Worm (Caenorhabditis elegans) whole organism, mixed stage, embryonic: ENCODE data around the gene Y54F10BM.23.

Experiments
- M03D4.4 ChIP-seq: sonication (generic microtip); optimal IDR thresholded peaks from 2 replicates; lab custom pipeline; 2017; ENCODE audit warnings: mild to moderate bottlenecking, missing genetic modification characterization, missing compliant biosample characterization
- bed-3 ChIP-seq: fragments of 200-800 bp; sonication (Bioruptor generic); optimal IDR thresholded peaks from 3 replicates; lab custom pipeline; 2018; ENCODE audit warnings: mild to moderate bottlenecking, missing genetic modification characterization, moderate library complexity, missing compliant biosample characterization
- ceh-43 ChIP-seq: fragments of 200-800 bp; sonication (Bioruptor generic); optimal IDR thresholded peaks from 2 replicates; lab custom pipeline; 2018; ENCODE audit warnings: mild to moderate bottlenecking, missing genetic modification characterization, moderate library complexity, missing compliant biosample characterization
- ceh-83 ChIP-seq: fragments of 200-800 bp; sonication (Bioruptor generic); optimal IDR thresholded peaks from 2 replicates; lab custom pipeline; 2018; ENCODE audit warnings: mild to moderate bottlenecking, missing genetic modification characterization, missing compliant biosample characterization
- ces-1 ChIP-seq: fragments of 150-350 bp; optimal IDR thresholded peaks from 2 replicates; lab custom pipeline; 2014; ENCODE audit warnings: missing biosample characterization, missing genetic modification reagents, missing genetic modification characterization
- cnd-1 ChIP-seq: fragments of 200-800 bp; sonication (Bioruptor generic); optimal IDR thresholded peaks from 2 replicates; lab custom pipeline; 2018; ENCODE audit warnings: mild to moderate bottlenecking, missing genetic modification characterization, missing compliant biosample characterization
- drap-1 ChIP-seq: fragments of 200-800 bp; sonication (Bioruptor generic); optimal IDR thresholded peaks from 3 replicates; lab custom pipeline; 2018; ENCODE audit warnings: mild to moderate bottlenecking, missing genetic modification characterization, missing compliant biosample characterization
- elt-1 ChIP-seq: sonication (generic microtip); optimal IDR thresholded peaks from 2 replicates; lab custom pipeline; 2017; ENCODE audit warnings: missing genetic modification characterization, mild to moderate bottlenecking, missing compliant biosample characterization, antibody characterized with exemption, moderate library complexity, borderline replicate concordance; ENCODE audit not compliant: insufficient read depth
- elt-3 ChIP-seq: fragments of 150-350 bp; optimal IDR thresholded peaks from 2 replicates; lab custom pipeline; 2014; ENCODE audit warnings: missing biosample characterization, missing genetic modification characterization
- flh-1 ChIP-seq: fragments of 200-800 bp; sonication (Bioruptor generic); optimal IDR thresholded peaks from 2 replicates; lab custom pipeline; 2018; ENCODE audit warnings: mild to moderate bottlenecking, missing genetic modification characterization, moderate library complexity, missing compliant biosample characterization
- ham-2 ChIP-seq: fragments of 200-800 bp; sonication (Bioruptor generic); optimal IDR thresholded peaks from 2 replicates; lab custom pipeline; 2018; ENCODE audit warnings: mild to moderate bottlenecking, missing genetic modification characterization, missing compliant biosample characterization
- hlh-1 ChIP-seq: fragments of 150-350 bp; optimal IDR thresholded peaks from 2 replicates; lab custom pipeline; 2014; ENCODE audit warnings: missing biosample characterization, missing genetic modification reagents, missing genetic modification characterization
- lin-13 ChIP-seq: fragments of 150-350 bp; optimal IDR thresholded peaks from 2 replicates; lab custom pipeline; 2014; ENCODE audit warnings: missing biosample characterization, missing genetic modification characterization
- lin-32 ChIP-seq: fragments of 200-800 bp; sonication (Bioruptor generic); optimal IDR thresholded peaks from 2 replicates; lab custom pipeline; 2018; ENCODE audit warnings: mild to moderate bottlenecking, missing genetic modification characterization, missing compliant biosample characterization
- mab-5 ChIP-seq: fragments of 150-350 bp; optimal IDR thresholded peaks from 2 replicates; lab custom pipeline; 2014; ENCODE audit warnings: missing biosample characterization, missing genetic modification characterization
- mep-1 ChIP-seq: fragments of 150-350 bp; optimal IDR thresholded peaks from 2 replicates; lab custom pipeline; 2017; ENCODE audit warnings: missing biosample characterization, missing genetic modification reagents, missing genetic modification characterization, inconsistent platforms
- mls-2 ChIP-seq: sonication (generic microtip); optimal IDR thresholded peaks from 2 replicates; lab custom pipeline; 2016; ENCODE audit warnings: mild to moderate bottlenecking, missing genetic modification characterization, moderate library complexity, missing compliant biosample characterization
- nhr-12 ChIP-seq: fragments of 150-350 bp; optimal IDR thresholded peaks from 2 replicates; lab custom pipeline; 2014; ENCODE audit warnings: missing biosample characterization, missing genetic modification characterization
- nhr-2 ChIP-seq: fragments of 150-350 bp; optimal IDR thresholded peaks from 2 replicates; lab custom pipeline; 2014; ENCODE audit warnings: missing biosample characterization, missing genetic modification characterization
- nhr-237 ChIP-seq: fragments of 150-350 bp; optimal IDR thresholded peaks from 2 replicates; lab custom pipeline; 2014; ENCODE audit warnings: missing biosample characterization, missing genetic modification characterization
- nhr-28 ChIP-seq: fragments of 150-350 bp; optimal IDR thresholded peaks from 2 replicates; lab custom pipeline; 2014; ENCODE audit warnings: missing biosample characterization, missing genetic modification characterization
- nhr-76 ChIP-seq: sonication (generic microtip); optimal IDR thresholded peaks from 2 replicates; lab custom pipeline; 2017; ENCODE audit warnings: missing biosample characterization, missing genetic modification characterization
- snpc-4 ChIP-seq: fragments of 150-350 bp; optimal IDR thresholded peaks from 2 replicates; lab custom pipeline; 2014; ENCODE audit warnings: missing biosample characterization, missing genetic modification characterization
- sptf-1 ChIP-seq: sonication (generic microtip); optimal IDR thresholded peaks from 2 replicates; lab custom pipeline; 2017; ENCODE audit warnings: mild to moderate bottlenecking, missing genetic modification characterization, moderate library complexity, missing compliant biosample characterization
- tbx-8 ChIP-seq: fragments of 200-800 bp; sonication (Bioruptor generic); optimal IDR thresholded peaks from 2 replicates; lab custom pipeline; 2018; ENCODE audit warnings: mild to moderate bottlenecking, missing genetic modification characterization, moderate library complexity, missing compliant biosample characterization
- unc-120 ChIP-seq: sonication (generic microtip); optimal IDR thresholded peaks from 2 replicates; lab custom pipeline; 2017; ENCODE audit warnings: missing genetic modification characterization, missing compliant biosample characterization; ENCODE audit not compliant: poor library complexity, severe bottlenecking
- unc-39 ChIP-seq: fragments of 150-350 bp; optimal IDR thresholded peaks from 2 replicates; lab custom pipeline; 2014; ENCODE audit warnings: missing biosample characterization, missing genetic modification characterization
- zip-8 ChIP-seq: fragments of 150-350 bp; optimal IDR thresholded peaks from 2 replicates; lab custom pipeline; 2014; ENCODE audit warnings: missing biosample characterization, missing genetic modification characterization
- ztf-11 ChIP-seq: fragments of 150-350 bp; optimal IDR thresholded peaks from 2 replicates; lab custom pipeline; 2014; ENCODE audit warnings: missing biosample characterization, missing genetic modification characterization

The Y54F10BM.23 gene

ce11 chrIII:2279457-2279856, at the start of gene Y54F10BM.23:
Gene Y54F10BM.23, minus strand, starts transcription at chrIII:2279557.
- TF ChIP-seq cnd-1 (tag; lab: Kevin White, UChicago) = no peak
- TF ChIP-seq snpc-4 = no peak
- TF ChIP-seq unc-120 (tag; lab: Kevin White, UChicago) = no peak
- no peak for TF ChIP-seq elt-3 (tag; lab: Kevin White, UChicago)
- TF ChIP-seq nhr-2 (tag; lab: Kevin White, UChicago) = no peak
- TF ChIP-seq elt-1 (tag; lab: Kevin White, UChicago) = no peak
- no peak for TF ChIP-seq lin-32 (GFP tag; lab: Kevin White, UChicago)

ce11 chrIII:2328612-2329011, 49.3 kb upstream of the Y54F10BM.23 start:
- TF ChIP-seq ham-2 (GFP tag; lab: Kevin White, UChicago) = no peak
- TF ChIP-seq nhr-28 = no peak
- TF ChIP-seq lin-13 = no peak
- TF ChIP-seq nhr-12 (tag; lab: Kevin White, UChicago) = no peak
- TF ChIP-seq ceh-43 (GFP tag; lab: Kevin White, UChicago) = no peak
- no peak for TF ChIP-seq bed-3 (GFP tag; lab: Kevin White, UChicago)
- TF ChIP-seq tbx-8 (GFP tag; lab: Kevin White, UChicago) = no peak
- no peak for TF ChIP-seq unc-120 (tag; lab: Kevin White, UChicago)
- no peak for TF ChIP-seq mab-5 (tag; lab: Kevin White, UChicago)
- no peak for TF ChIP-seq flh-1
- no peak for TF ChIP-seq mep-1 (tag; lab: Kevin White, UChicago)
- no peak for TF ChIP-seq mls-2 (tag; lab: Kevin White, UChicago)
- no peak for TF ChIP-seq M03D4.4 (tag; lab: Kevin White, UChicago)

ce11 chrIII:2324703-2325102, 45.3 kb upstream of the Y54F10BM.23 start:
- no peak for TF ChIP-seq hlh-1 (tag; lab: Kevin White, UChicago)
- no peak for TF ChIP-seq drap-1 (GFP tag; lab: Kevin White, UChicago)
- no peak for TF ChIP-seq ceh-83 (GFP tag; lab: Kevin White, UChicago)
- TF ChIP-seq ham-2 (GFP tag; lab: Kevin White, UChicago) = no peak
- no peak for TF ChIP-seq M03D4.4 (tag; lab: Kevin White, UChicago)
- TF ChIP-seq mab-5 (tag; lab: Kevin White, UChicago) = no peak
- TF ChIP-seq tbx-8 (GFP tag; lab: Kevin White, UChicago) = no peak
- no peak for TF ChIP-seq nhr-2 (tag; lab: Kevin White, UChicago)
- no peak for TF ChIP-seq mep-1 (tag; lab: Kevin White, UChicago)
- no peak for TF ChIP-seq ztf-11 (tag; lab: Kevin White, UChicago)
- no peak for TF ChIP-seq unc-120 (tag; lab: Kevin White, UChicago)
- TF ChIP-seq snpc-4 = no peak
- TF ChIP-seq cnd-1 (tag; lab: Kevin White, UChicago) = no peak
- TF ChIP-seq nhr-28 = no peak

ce11 chrIII:2316439-2316838, 37.1 kb upstream of the Y54F10BM.23 start:
- TF ChIP-seq nhr-28 = no peak
- TF ChIP-seq flh-1 = no peak
- no peak for TF ChIP-seq elt-3 (tag; lab: Kevin White, UChicago)
- no peak for TF ChIP-seq snpc-4
- no peak for TF ChIP-seq nhr-12 (tag; lab: Kevin White, UChicago)
- TF ChIP-seq elt-1 (tag; lab: Kevin White, UChicago) = no peak
- no peak for TF ChIP-seq mls-2 (tag; lab: Kevin White, UChicago)
- no peak for TF ChIP-seq hlh-1 (tag; lab: Kevin White, UChicago)
- no peak for TF ChIP-seq ham-2 (GFP tag; lab: Kevin White, UChicago)
- no peak for TF ChIP-seq unc-39 (tag; lab: Kevin White, UChicago)
- TF ChIP-seq ztf-11 (tag; lab: Kevin White, UChicago) = no peak
- TF ChIP-seq nhr-76 (tag; lab: Kevin White, UChicago) = no peak
- TF ChIP-seq ceh-43 (GFP tag; lab: Kevin White, UChicago) = no peak
- TF ChIP-seq zip-8 = no peak
- TF ChIP-seq ceh-83 (GFP tag; lab: Kevin White, UChicago) = no peak
- no peak for TF ChIP-seq bed-3 (GFP tag; lab: Kevin White, UChicago)
- no peak for TF ChIP-seq sptf-1 (tag; lab: Kevin White, UChicago)

- TF ChIP-seq lin-32 (GFP tag; lab: Kevin White, UChicago) (no peak), hlh-1 (tag; lab: Kevin White, UChicago) (no peak), nhr-237 (no peak), ceh-83 (GFP tag; lab: Kevin White, UChicago) (no peak), ces-1 (GFP tag; lab: Kevin White, UChicago) (no peak)
These were observed 35.3 kb upstream of the Y54F10BM.23 start for ce11 chrIII:2314678-2315077.
